Worm (Caenorhabditis elegans): Measurements from ENCODE around the gene Y48B6A.1.
A peak's percentile ranks its signal among the peaks of the same experiment; 100 is the strongest.

The Y48B6A.1 gene

ce11 chrII:14104470-14104869 is 49.7 kb downstream of the Y48B6A.1 start, which contains the start of gene gur-4:
gur-4 (plus strand) TSS chrII:14104770.
- TF ChIP-seq elt-2 (tag; optimal IDR thresholded peaks at IDR 0.05), result no peak
- no peak for TF ChIP-seq lim-6 (tag; optimal IDR thresholded peaks at IDR 0.05)
- TF ChIP-seq ceh-9 (tag; optimal IDR thresholded peaks at IDR 0.05), result no peak
- TF ChIP-seq hlh-13 (GFP tag; optimal IDR thresholded peaks at IDR 0.05), result no peak
- no peak for TF ChIP-seq pag-3 (tag; optimal IDR thresholded peaks at IDR 0.05; ENCODE audit: borderline replicate concordance)
- no peak for TF ChIP-seq npax-4 (tag; optimal IDR thresholded peaks at IDR 0.05)

DNA sequence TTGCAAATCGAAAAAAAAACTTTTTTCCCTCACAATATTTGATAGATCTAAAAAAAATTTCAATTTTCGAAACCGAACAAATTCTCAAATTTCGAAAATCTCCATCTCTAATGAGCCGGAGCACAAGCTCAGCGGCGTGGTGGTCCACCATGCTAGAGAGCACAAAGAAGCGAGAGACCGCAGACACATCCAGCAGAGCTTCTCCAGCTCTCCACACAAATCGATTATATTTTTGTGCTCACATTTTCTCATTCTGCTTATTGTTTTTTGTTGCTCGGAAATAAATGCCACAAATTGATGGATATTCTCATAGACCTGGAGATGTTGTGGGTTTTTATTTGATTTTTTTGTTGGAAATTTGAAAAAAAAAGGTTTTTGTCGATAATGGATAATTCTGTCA is 52.1 kb downstream of the Y48B6A.1 start:
- TF ChIP-seq unc-42 (tag; optimal IDR thresholded peaks at IDR 0.05) (peak; percentile 1), ceh-48 (tag; optimal IDR thresholded peaks at IDR 0.05) (peak; percentile 72), madf-2 (tag; optimal IDR thresholded peaks at IDR 0.05) (no peak)

Measured in whole organism, late embryonic.